Fruit fly (Drosophila melanogaster): ENCODE results near the gene CG43391.
A peak's percentile ranks its signal among the peaks of the same experiment; 100 is the strongest.

The CG43391 gene

dm6 chr3L:11534391-11535246 lies 46.2 kb downstream of the CG43391 start (continued):
- no peak for TF ChIP-seq pnt (GFP tag; optimal IDR thresholded peaks at IDR 0.05)
- peak; percentile 60 for TF ChIP-seq CG2678 (tag; optimal IDR thresholded peaks at IDR 0.05)
- TF ChIP-seq CG31224 (GFP tag; IDR thresholded peaks at IDR 0.05) = no peak
- TF ChIP-seq CG9817 (tag; optimal IDR thresholded peaks at IDR 0.05) = no peak
- no peak; the same call in 3 of the 4 replicates for TF ChIP-seq Gug (GFP tag; IDR thresholded peaks at IDR 0.05)
- no peak for TF ChIP-seq wor (GFP tag; IDR thresholded peaks at IDR 0.05)
- TF ChIP-seq Ets65A (GFP tag) = no peak
- peak; percentile 88 for TF ChIP-seq grau (tag; optimal IDR thresholded peaks at IDR 0.05)
- TF ChIP-seq Sox100B (GFP tag; optimal IDR thresholded peaks at IDR 0.05) = no peak
- no peak for TF ChIP-seq CG18599 (GFP tag; optimal IDR thresholded peaks at IDR 0.05)
- TF ChIP-seq CG1529 (GFP tag; optimal IDR thresholded peaks at IDR 0.05) = no peak
- TF ChIP-seq peb (GFP tag; IDR thresholded peaks at IDR 0.05) = no peak
- TF ChIP-seq wdn (GFP tag; IDR thresholded peaks at IDR 0.05) = no peak
- no peak for TF ChIP-seq CG8089 (GFP tag; optimal IDR thresholded peaks at IDR 0.05)
- no peak for TF ChIP-seq MBD-R2 (GFP tag; IDR thresholded peaks at IDR 0.05)
- no peak for TF ChIP-seq run (tag; optimal IDR thresholded peaks at IDR 0.05)
- peak; percentile 47; the same call in 1 of the 2 replicates for TF ChIP-seq al (GFP tag; IDR thresholded peaks at IDR 0.05)
- no peak for TF ChIP-seq MESR4 (GFP tag; optimal IDR thresholded peaks at IDR 0.05)
- no peak for TF ChIP-seq Fer3 (tag; optimal IDR thresholded peaks at IDR 0.05)
- no peak for TF ChIP-seq tio (GFP tag; optimal IDR thresholded peaks at IDR 0.05)
- TF ChIP-seq CG9932 (GFP tag; IDR thresholded peaks at IDR 0.05) = peak; percentile 53; the same call in 1 of the 2 replicates
- no peak for TF ChIP-seq hkb (optimal IDR thresholded peaks at IDR 0.05)
- TF ChIP-seq hkb (GFP tag; IDR thresholded peaks at IDR 0.05) = peak; percentile 10; the same call in 1 of the 2 replicates
- TF ChIP-seq CG30431 (GFP tag; optimal IDR thresholded peaks at IDR 0.05) = no peak
- no peak for TF ChIP-seq Sry-δ (GFP tag; optimal IDR thresholded peaks at IDR 0.05)
- no peak for TF ChIP-seq Bteb2 (GFP tag; optimal IDR thresholded peaks at IDR 0.05)
- peak; percentile 44 for TF ChIP-seq vvl (GFP tag; IDR thresholded peaks at IDR 0.05)
- TF ChIP-seq Optix (GFP tag; IDR thresholded peaks at IDR 0.05) = no peak
- TF ChIP-seq CG3163 (GFP tag; optimal IDR thresholded peaks at IDR 0.05) = no peak
- no peak for TF ChIP-seq NC2α (GFP tag; optimal IDR thresholded peaks at IDR 0.05)
- no peak for TF ChIP-seq CG4707 (GFP tag; optimal IDR thresholded peaks at IDR 0.05)
- TF ChIP-seq fd64A (GFP tag; optimal IDR thresholded peaks at IDR 0.05) = no peak
- TF ChIP-seq insv (GFP tag; optimal IDR thresholded peaks at IDR 0.05) = no peak
- no peak for TF ChIP-seq Sry-β (GFP tag; optimal IDR thresholded peaks at IDR 0.05)
- peak; percentile 46; the same call in 2 of the 3 replicates for TF ChIP-seq dysf (GFP tag; IDR thresholded peaks at IDR 0.05)
- TF ChIP-seq ssp (GFP tag; IDR thresholded peaks at IDR 0.05) = no peak
- no peak for TF ChIP-seq CG14710 (tag; optimal IDR thresholded peaks at IDR 0.05)
- TF ChIP-seq CG10321 (GFP tag; IDR thresholded peaks at IDR 0.05) = peak; percentile 65; the same call in 1 of the 2 replicates
- TF ChIP-seq CG12769 (tag; optimal IDR thresholded peaks at IDR 0.05) = no peak
- TF ChIP-seq CG7357 (GFP tag; IDR thresholded peaks at IDR 0.05) = 0 out of 3 replicates have a peak, but pooled peaks have one; percentile 39
- TF ChIP-seq CG17359 (tag; optimal IDR thresholded peaks at IDR 0.05) = peak; percentile 11
- TF ChIP-seq CG11695 (GFP tag; IDR thresholded peaks at IDR 0.05) = peak; percentile 85
- peak; percentile 96 for TF ChIP-seq chinmo (GFP tag; IDR thresholded peaks at IDR 0.05; ENCODE audit: partially characterized antibody)
- no peak for TF ChIP-seq mirr (GFP tag; optimal IDR thresholded peaks at IDR 0.05)
- no peak for TF ChIP-seq CG12299 (tag; optimal IDR thresholded peaks at IDR 0.05)
- no peak for TF ChIP-seq CG12104 (GFP tag; optimal IDR thresholded peaks at IDR 0.05)
- TF ChIP-seq CG1792 (GFP tag; optimal IDR thresholded peaks at IDR 0.05) = no peak
- no peak for TF ChIP-seq Six4 (GFP tag; optimal IDR thresholded peaks at IDR 0.05)
- no peak for TF ChIP-seq Oli (tag; optimal IDR thresholded peaks at IDR 0.05)
- no peak for TF ChIP-seq tx (GFP tag; optimal IDR thresholded peaks at IDR 0.05)
